Worm (Caenorhabditis elegans) whole organism, L3 larva: ENCODE measurements around the gene C14B9.3.

Experiments
- R02D3.7 ChIP-seq: fragments of 150-350 bp; optimal IDR thresholded peaks from 2 replicates; lab custom pipeline; 2014; ENCODE audit warnings: missing biosample characterization, missing genetic modification characterization
- ZK546.5 ChIP-seq: sonication (generic microtip); optimal IDR thresholded peaks from 2 replicates; lab custom pipeline; 2017; ENCODE audit warnings: missing biosample characterization, missing genetic modification characterization
- aly-2 ChIP-seq: fragments of 150-350 bp; optimal IDR thresholded peaks from 2 replicates; lab custom pipeline; 2014; ENCODE audit warnings: missing biosample characterization, missing genetic modification characterization
- ama-1 ChIP-seq: fragments of 150-350 bp; optimal IDR thresholded peaks from 2 replicates; lab custom pipeline; 2018
- ceh-16 ChIP-seq: sonication (generic microtip); optimal IDR thresholded peaks from 2 replicates; lab custom pipeline; 2017; ENCODE audit warnings: missing biosample characterization, missing genetic modification characterization
- ceh-28 ChIP-seq: fragments of 150-350 bp; optimal IDR thresholded peaks from 2 replicates; lab custom pipeline; 2014; ENCODE audit warnings: missing biosample characterization, missing genetic modification reagents, missing genetic modification characterization
- ceh-82 ChIP-seq: fragments of 150-350 bp; optimal IDR thresholded peaks from 2 replicates; lab custom pipeline; 2014; ENCODE audit warnings: missing biosample characterization, missing genetic modification characterization
- ceh-9 ChIP-seq: sonication (generic microtip); optimal IDR thresholded peaks from 2 replicates; lab custom pipeline; 2018; ENCODE audit warnings: missing biosample characterization, missing genetic modification characterization
- daf-12 ChIP-seq: fragments of 150-350 bp; optimal IDR thresholded peaks from 2 replicates; lab custom pipeline; 2014; ENCODE audit warnings: missing biosample characterization, missing genetic modification reagents, missing genetic modification characterization
- egl-27 ChIP-seq: sonication (generic microtip); optimal IDR thresholded peaks from 4 replicates; lab custom pipeline; 2017; ENCODE audit warnings: missing biosample characterization, missing genetic modification reagents, missing genetic modification characterization
- egl-5 ChIP-seq: fragments of 150-350 bp; optimal IDR thresholded peaks from 2 replicates; lab custom pipeline; 2017; ENCODE audit warnings: missing biosample characterization, missing genetic modification reagents, missing genetic modification characterization, inconsistent platforms
- elt-1 ChIP-seq: fragments of 150-350 bp; optimal IDR thresholded peaks from 2 replicates; lab custom pipeline; 2014; ENCODE audit warnings: missing biosample characterization, missing genetic modification characterization
- elt-2 ChIP-seq: sonication (generic microtip); optimal IDR thresholded peaks from 2 replicates; lab custom pipeline; 2016; ENCODE audit warnings: missing genetic modification reagents, mild to moderate bottlenecking, missing genetic modification characterization, missing compliant biosample characterization
- fkh-10 ChIP-seq: sonication (generic microtip); optimal IDR thresholded peaks from 2 replicates; lab custom pipeline; 2017; ENCODE audit warnings: missing biosample characterization, missing genetic modification reagents, missing genetic modification characterization
- fkh-2 ChIP-seq: fragments of 150-350 bp; optimal IDR thresholded peaks from 2 replicates; lab custom pipeline; 2014; ENCODE audit warnings: missing biosample characterization, missing genetic modification reagents, missing genetic modification characterization
- fos-1 ChIP-seq: fragments of 150-350 bp; optimal IDR thresholded peaks from 2 replicates; lab custom pipeline; 2014; ENCODE audit warnings: missing biosample characterization, missing genetic modification characterization
- hmg-11 ChIP-seq: sonication (generic microtip); optimal IDR thresholded peaks from 2 replicates; lab custom pipeline; 2016; ENCODE audit warnings: missing genetic modification characterization, missing compliant biosample characterization
- jun-1 ChIP-seq: fragments of 150-350 bp; optimal IDR thresholded peaks from 2 replicates; lab custom pipeline; 2014; ENCODE audit warnings: missing biosample characterization, missing genetic modification reagents, missing genetic modification characterization
- lin-15B ChIP-seq: fragments of 150-350 bp; optimal IDR thresholded peaks from 2 replicates; lab custom pipeline; 2014; ENCODE audit warnings: missing biosample characterization, missing genetic modification characterization
- lin-39 ChIP-seq: fragments of 150-350 bp; optimal IDR thresholded peaks from 2 replicates; lab custom pipeline; 2018; ENCODE audit warnings: missing biosample characterization, missing genetic modification reagents, missing genetic modification characterization
- lsy-12 ChIP-seq: sonication (generic microtip); optimal IDR thresholded peaks from 2 replicates; lab custom pipeline; 2016; ENCODE audit warnings: mild to moderate bottlenecking, missing genetic modification characterization, missing compliant biosample characterization
- mdl-1 ChIP-seq: fragments of 150-350 bp; optimal IDR thresholded peaks from 2 replicates; lab custom pipeline; 2014; ENCODE audit warnings: missing biosample characterization, missing genetic modification characterization
- mml-1 ChIP-seq: fragments of 150-350 bp; sonication (generic microtip); optimal IDR thresholded peaks from 3 replicates; lab custom pipeline; 2014; ENCODE audit warnings: missing biosample characterization, missing genetic modification characterization
- nfya-1 ChIP-seq: sonication (generic microtip); optimal IDR thresholded peaks from 2 replicates; lab custom pipeline; 2017; ENCODE audit warnings: missing genetic modification characterization, mild to moderate bottlenecking, missing compliant biosample characterization, antibody characterized with exemption, moderate library complexity; ENCODE audit not compliant: insufficient read depth
- nhr-12 ChIP-seq: fragments of 150-350 bp; optimal IDR thresholded peaks from 2 replicates; lab custom pipeline; 2014; ENCODE audit warnings: missing biosample characterization, missing genetic modification characterization
- nhr-23 ChIP-seq: fragments of 150-350 bp; optimal IDR thresholded peaks from 2 replicates; lab custom pipeline; 2014; ENCODE audit warnings: missing biosample characterization, missing genetic modification reagents, missing genetic modification characterization
- nhr-237 ChIP-seq: fragments of 150-350 bp; optimal IDR thresholded peaks from 2 replicates; lab custom pipeline; 2014; ENCODE audit warnings: missing biosample characterization, missing genetic modification characterization
- nhr-25 ChIP-seq: sonication (generic microtip); optimal IDR thresholded peaks from 2 replicates; lab custom pipeline; 2017; ENCODE audit warnings: missing biosample characterization, missing genetic modification characterization
- nhr-43 ChIP-seq: sonication (generic microtip); optimal IDR thresholded peaks from 2 replicates; lab custom pipeline; 2016; ENCODE audit warnings: mild to moderate bottlenecking, missing genetic modification characterization, missing compliant biosample characterization; ENCODE audit not compliant: poor library complexity, severe bottlenecking
- nhr-67 ChIP-seq: fragments of 150-350 bp; optimal IDR thresholded peaks from 2 replicates; lab custom pipeline; 2014; ENCODE audit warnings: missing biosample characterization, missing genetic modification characterization
- nhr-76 ChIP-seq: fragments of 150-350 bp; sonication (generic microtip); optimal IDR thresholded peaks from 5 replicates; lab custom pipeline; 2014; ENCODE audit warnings: missing biosample characterization, missing genetic modification characterization
- nhr-77 ChIP-seq: fragments of 150-350 bp; optimal IDR thresholded peaks from 2 replicates; lab custom pipeline; 2014; ENCODE audit warnings: missing biosample characterization, missing genetic modification characterization
- pha-4 ChIP-seq: fragments of 150-350 bp; optimal IDR thresholded peaks from 2 replicates; lab custom pipeline; 2014; ENCODE audit warnings: missing biosample characterization, missing genetic modification reagents, missing genetic modification characterization
- pqm-1 ChIP-seq: fragments of 150-350 bp; optimal IDR thresholded peaks from 2 replicates; lab custom pipeline; 2017; ENCODE audit warnings: missing biosample characterization, missing genetic modification characterization, inconsistent platforms
- sea-2 ChIP-seq: fragments of 150-350 bp; sonication (generic microtip); optimal IDR thresholded peaks from 4 replicates; lab custom pipeline; 2014; ENCODE audit warnings: missing biosample characterization, missing genetic modification reagents, missing genetic modification characterization
- skn-1 ChIP-seq: fragments of 150-350 bp; optimal IDR thresholded peaks from 2 replicates; lab custom pipeline; 2014; ENCODE audit warnings: missing biosample characterization, missing genetic modification characterization
- snpc-4 ChIP-seq: fragments of 150-350 bp; optimal IDR thresholded peaks from 2 replicates; lab custom pipeline; 2014; ENCODE audit warnings: missing biosample characterization, missing genetic modification characterization
- tbx-2 ChIP-seq: sonication (generic microtip); optimal IDR thresholded peaks from 2 replicates; lab custom pipeline; 2016; ENCODE audit warnings: mild to moderate bottlenecking, missing genetic modification characterization, missing compliant biosample characterization
- unc-39 ChIP-seq: sonication (generic microtip); optimal IDR thresholded peaks from 4 replicates; lab custom pipeline; 2017; ENCODE audit warnings: missing biosample characterization, missing genetic modification characterization
- unc-62 ChIP-seq: fragments of 150-350 bp; sonication (generic microtip); optimal IDR thresholded peaks from 4 replicates; lab custom pipeline; 2014; ENCODE audit warnings: missing biosample characterization, missing genetic modification reagents, missing genetic modification characterization
- zag-1 ChIP-seq: fragments of 150-350 bp; optimal IDR thresholded peaks from 2 replicates; lab custom pipeline; 2014; ENCODE audit warnings: missing biosample characterization, missing genetic modification characterization
- ztf-4 ChIP-seq: fragments of 150-350 bp; optimal IDR thresholded peaks from 2 replicates; lab custom pipeline; 2014; ENCODE audit warnings: missing biosample characterization, missing genetic modification characterization

C14B9.3 gene

ce11 chrIII:8091408-8091807 is 17.2 kb upstream of the C14B9.3 start, which contains the start of gene idi-1:
Gene idi-1, plus strand, starts transcription at chrIII:8091708.
- TF ChIP-seq mdl-1 (tag; lab: Kevin White, UChicago) (no peak), fkh-10 (GFP tag; lab: Kevin White, UChicago) (no peak), fos-1 (tag; lab: Kevin White, UChicago) (no peak)

- TF ChIP-seq nhr-76 (tag; lab: Kevin White, UChicago) (no peak), egl-27 (tag; lab: Kevin White, UChicago) (no peak), skn-1 (tag; lab: Kevin White, UChicago) (peak; percentile 44), unc-62 (GFP tag; lab: Kevin White, UChicago) (no peak), nhr-67 (tag; lab: Kevin White, UChicago) (no peak), daf-12 (tag; lab: Kevin White, UChicago) (no peak), fkh-10 (GFP tag; lab: Kevin White, UChicago) (no peak), nhr-43 (tag; lab: Kevin White, UChicago) (no peak), nhr-12 (tag; lab: Kevin White, UChicago) (no peak), mml-1 (no peak), ama-1 (no peak), aly-2 (no peak), ceh-9 (tag; lab: Kevin White, UChicago) (no peak), ztf-4 (tag; lab: Kevin White, UChicago) (no peak), nhr-237 (tag; lab: Kevin White, UChicago) (no peak), nhr-25 (tag; lab: Kevin White, UChicago) (peak; percentile 23), nfya-1 (tag; lab: Kevin White, UChicago) (peak; percentile 69), sea-2 (GFP tag; lab: Kevin White, UChicago) (no peak), mdl-1 (tag; lab: Kevin White, UChicago) (no peak), nhr-23 (tag; lab: Kevin White, UChicago) (peak; percentile 37), elt-2 (peak; percentile 25), tbx-2 (tag; lab: Kevin White, UChicago) (no peak), egl-5 (tag; lab: Kevin White, UChicago) (peak; percentile 87), hmg-11 (peak; percentile 20), lin-15B (tag; lab: Kevin White, UChicago) (peak; percentile 87), unc-39 (tag; lab: Kevin White, UChicago) (no peak), snpc-4 (peak; percentile 68), fos-1 (tag; lab: Kevin White, UChicago) (no peak), pqm-1 (tag; lab: Kevin White, UChicago) (no peak), pha-4 (tag; lab: Kevin White, UChicago) (peak; percentile 83), lsy-12 (no peak), ceh-16 (tag; lab: Kevin White, UChicago) (no peak), lin-39 (peak; percentile 71), ceh-28 (tag; lab: Kevin White, UChicago) (no peak)
Measured at ce11 chrIII:8093079-8093623, 15.4 kb upstream of the C14B9.3 start, which contains the start of gene K06H7.2. Gene K06H7.2, plus strand, starts transcription at chrIII:8093573.

ce11 chrIII:8098116-8098515 is 10.5 kb upstream of the C14B9.3 start, which contains the start of gene K06H7.8:
Gene K06H7.8, minus strand, starts transcription at chrIII:8098216.
- TF ChIP-seq snpc-4 (no peak), lin-39 (no peak), ceh-28 (tag; lab: Kevin White, UChicago) (no peak), ceh-9 (tag; lab: Kevin White, UChicago) (no peak), ZK546.5 (tag; lab: Kevin White, UChicago) (no peak), jun-1 (tag; lab: Kevin White, UChicago) (no peak), elt-1 (tag; lab: Kevin White, UChicago) (no peak), R02D3.7 (no peak), daf-12 (tag; lab: Kevin White, UChicago) (no peak), aly-2 (no peak)

DNA sequence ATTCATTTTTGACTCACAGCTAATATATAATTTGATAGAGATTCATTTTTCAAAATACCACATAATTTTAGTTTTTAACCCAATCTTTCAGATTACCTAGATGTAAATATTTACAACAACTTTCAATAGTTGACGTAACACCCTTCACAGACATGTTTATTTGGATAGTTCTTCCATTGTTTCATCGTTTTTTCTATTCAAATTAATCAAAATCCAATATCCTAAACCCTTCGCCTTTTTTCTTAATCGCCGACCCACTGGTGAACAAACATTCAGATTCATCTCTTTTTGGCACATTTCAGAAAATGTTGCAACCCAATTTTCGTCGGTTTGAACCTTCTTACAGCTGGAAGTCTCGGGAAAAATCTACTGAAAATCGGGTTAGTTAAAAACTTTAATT is 9.6 kb upstream of the C14B9.3 start, which contains the start of gene K06H7.1:
TSS of gene K06H7.1 (plus strand) at position 301 of the 400 bp plus-strand sequence.
- TF ChIP-seq egl-27 (tag; lab: Kevin White, UChicago) (no peak), fkh-2 (tag; lab: Kevin White, UChicago) (no peak), nhr-43 (tag; lab: Kevin White, UChicago) (no peak), elt-2 (no peak), ama-1 (no peak), ceh-16 (tag; lab: Kevin White, UChicago) (no peak), daf-12 (tag; lab: Kevin White, UChicago) (no peak), nhr-23 (tag; lab: Kevin White, UChicago) (no peak), nhr-77 (tag; lab: Kevin White, UChicago) (no peak), pqm-1 (tag; lab: Kevin White, UChicago) (no peak), aly-2 (no peak), zag-1 (tag; lab: Kevin White, UChicago) (no peak), ceh-82 (tag; lab: Kevin White, UChicago) (no peak), elt-1 (tag; lab: Kevin White, UChicago) (no peak), skn-1 (tag; lab: Kevin White, UChicago) (no peak), lin-15B (tag; lab: Kevin White, UChicago) (no peak), snpc-4 (no peak)
